Worm (Caenorhabditis elegans) whole organism, mixed stage, embryonic: ENCODE measurements around the gene srlf-21.

Experiments
- M03D4.4 ChIP-seq: sonication (generic microtip); optimal IDR thresholded peaks from 2 replicates; lab custom pipeline; 2017; ENCODE audit warnings: mild to moderate bottlenecking, missing genetic modification characterization, missing compliant biosample characterization
- bed-3 ChIP-seq: fragments of 200-800 bp; sonication (Bioruptor generic); optimal IDR thresholded peaks from 3 replicates; lab custom pipeline; 2018; ENCODE audit warnings: mild to moderate bottlenecking, missing genetic modification characterization, moderate library complexity, missing compliant biosample characterization
- blmp-1 ChIP-seq: fragments of 150-350 bp; optimal IDR thresholded peaks from 2 replicates; lab custom pipeline; 2014; ENCODE audit warnings: missing biosample characterization, missing genetic modification characterization
- ceh-39 ChIP-seq: fragments of 150-350 bp; optimal IDR thresholded peaks from 2 replicates; lab custom pipeline; 2014; ENCODE audit warnings: missing biosample characterization, missing genetic modification characterization
- ceh-43 ChIP-seq: fragments of 200-800 bp; sonication (Bioruptor generic); optimal IDR thresholded peaks from 2 replicates; lab custom pipeline; 2018; ENCODE audit warnings: mild to moderate bottlenecking, missing genetic modification characterization, moderate library complexity, missing compliant biosample characterization
- ceh-83 ChIP-seq: fragments of 200-800 bp; sonication (Bioruptor generic); optimal IDR thresholded peaks from 2 replicates; lab custom pipeline; 2018; ENCODE audit warnings: mild to moderate bottlenecking, missing genetic modification characterization, missing compliant biosample characterization
- ces-1 ChIP-seq: fragments of 150-350 bp; optimal IDR thresholded peaks from 2 replicates; lab custom pipeline; 2014; ENCODE audit warnings: missing biosample characterization, missing genetic modification reagents, missing genetic modification characterization
- cnd-1 ChIP-seq: fragments of 200-800 bp; sonication (Bioruptor generic); optimal IDR thresholded peaks from 2 replicates; lab custom pipeline; 2018; ENCODE audit warnings: mild to moderate bottlenecking, missing genetic modification characterization, missing compliant biosample characterization
- drap-1 ChIP-seq: fragments of 200-800 bp; sonication (Bioruptor generic); optimal IDR thresholded peaks from 3 replicates; lab custom pipeline; 2018; ENCODE audit warnings: mild to moderate bottlenecking, missing genetic modification characterization, missing compliant biosample characterization
- elt-1 ChIP-seq: sonication (generic microtip); optimal IDR thresholded peaks from 2 replicates; lab custom pipeline; 2017; ENCODE audit warnings: missing genetic modification characterization, mild to moderate bottlenecking, missing compliant biosample characterization, antibody characterized with exemption, moderate library complexity, borderline replicate concordance; ENCODE audit not compliant: insufficient read depth
- elt-3 ChIP-seq: fragments of 150-350 bp; optimal IDR thresholded peaks from 2 replicates; lab custom pipeline; 2014; ENCODE audit warnings: missing biosample characterization, missing genetic modification characterization
- flh-1 ChIP-seq: fragments of 200-800 bp; sonication (Bioruptor generic); optimal IDR thresholded peaks from 2 replicates; lab custom pipeline; 2018; ENCODE audit warnings: mild to moderate bottlenecking, missing genetic modification characterization, moderate library complexity, missing compliant biosample characterization
- ham-2 ChIP-seq: fragments of 200-800 bp; sonication (Bioruptor generic); optimal IDR thresholded peaks from 2 replicates; lab custom pipeline; 2018; ENCODE audit warnings: mild to moderate bottlenecking, missing genetic modification characterization, missing compliant biosample characterization
- hlh-1 ChIP-seq: fragments of 150-350 bp; optimal IDR thresholded peaks from 2 replicates; lab custom pipeline; 2014; ENCODE audit warnings: missing biosample characterization, missing genetic modification reagents, missing genetic modification characterization
- lin-13 ChIP-seq: fragments of 150-350 bp; optimal IDR thresholded peaks from 2 replicates; lab custom pipeline; 2014; ENCODE audit warnings: missing biosample characterization, missing genetic modification characterization
- lin-32 ChIP-seq: fragments of 200-800 bp; sonication (Bioruptor generic); optimal IDR thresholded peaks from 2 replicates; lab custom pipeline; 2018; ENCODE audit warnings: mild to moderate bottlenecking, missing genetic modification characterization, missing compliant biosample characterization
- lsy-2 ChIP-seq: fragments of 150-350 bp; optimal IDR thresholded peaks from 2 replicates; lab custom pipeline; 2014; ENCODE audit warnings: missing biosample characterization, missing genetic modification characterization
- mab-5 ChIP-seq: fragments of 150-350 bp; optimal IDR thresholded peaks from 2 replicates; lab custom pipeline; 2014; ENCODE audit warnings: missing biosample characterization, missing genetic modification characterization
- mep-1 ChIP-seq: fragments of 150-350 bp; optimal IDR thresholded peaks from 2 replicates; lab custom pipeline; 2017; ENCODE audit warnings: missing biosample characterization, missing genetic modification reagents, missing genetic modification characterization, inconsistent platforms
- mls-2 ChIP-seq: sonication (generic microtip); optimal IDR thresholded peaks from 2 replicates; lab custom pipeline; 2016; ENCODE audit warnings: mild to moderate bottlenecking, missing genetic modification characterization, moderate library complexity, missing compliant biosample characterization
- nhr-12 ChIP-seq: fragments of 150-350 bp; optimal IDR thresholded peaks from 2 replicates; lab custom pipeline; 2014; ENCODE audit warnings: missing biosample characterization, missing genetic modification characterization
- nhr-2 ChIP-seq: fragments of 150-350 bp; optimal IDR thresholded peaks from 2 replicates; lab custom pipeline; 2014; ENCODE audit warnings: missing biosample characterization, missing genetic modification characterization
- nhr-237 ChIP-seq: fragments of 150-350 bp; optimal IDR thresholded peaks from 2 replicates; lab custom pipeline; 2014; ENCODE audit warnings: missing biosample characterization, missing genetic modification characterization
- nhr-28 ChIP-seq: fragments of 150-350 bp; optimal IDR thresholded peaks from 2 replicates; lab custom pipeline; 2014; ENCODE audit warnings: missing biosample characterization, missing genetic modification characterization
- nhr-76 ChIP-seq: sonication (generic microtip); optimal IDR thresholded peaks from 2 replicates; lab custom pipeline; 2017; ENCODE audit warnings: missing biosample characterization, missing genetic modification characterization
- pha-4 ChIP-seq: fragments of 150-350 bp; optimal IDR thresholded peaks from 2 replicates; lab custom pipeline; 2018; ENCODE audit warnings: missing biosample characterization, missing genetic modification reagents, missing genetic modification characterization
- sem-2 ChIP-seq: fragments of 200-800 bp; sonication (Bioruptor generic); optimal IDR thresholded peaks from 2 replicates; lab custom pipeline; 2018; ENCODE audit warnings: mild to moderate bottlenecking, missing genetic modification characterization, missing compliant biosample characterization
- snpc-4 ChIP-seq: fragments of 150-350 bp; optimal IDR thresholded peaks from 2 replicates; lab custom pipeline; 2014; ENCODE audit warnings: missing biosample characterization, missing genetic modification characterization
- sptf-1 ChIP-seq: sonication (generic microtip); optimal IDR thresholded peaks from 2 replicates; lab custom pipeline; 2017; ENCODE audit warnings: mild to moderate bottlenecking, missing genetic modification characterization, moderate library complexity, missing compliant biosample characterization
- tbx-8 ChIP-seq: fragments of 200-800 bp; sonication (Bioruptor generic); optimal IDR thresholded peaks from 2 replicates; lab custom pipeline; 2018; ENCODE audit warnings: mild to moderate bottlenecking, missing genetic modification characterization, moderate library complexity, missing compliant biosample characterization
- unc-120 ChIP-seq: sonication (generic microtip); optimal IDR thresholded peaks from 2 replicates; lab custom pipeline; 2017; ENCODE audit warnings: missing genetic modification characterization, missing compliant biosample characterization; ENCODE audit not compliant: poor library complexity, severe bottlenecking
- unc-39 ChIP-seq: fragments of 150-350 bp; optimal IDR thresholded peaks from 2 replicates; lab custom pipeline; 2014; ENCODE audit warnings: missing biosample characterization, missing genetic modification characterization
- unc-62 ChIP-seq: fragments of 150-350 bp; optimal IDR thresholded peaks from 2 replicates; lab custom pipeline; 2014; ENCODE audit warnings: missing biosample characterization, missing genetic modification reagents, missing genetic modification characterization
- zip-8 ChIP-seq: fragments of 150-350 bp; optimal IDR thresholded peaks from 2 replicates; lab custom pipeline; 2014; ENCODE audit warnings: missing biosample characterization, missing genetic modification characterization
- ztf-11 ChIP-seq: fragments of 150-350 bp; optimal IDR thresholded peaks from 2 replicates; lab custom pipeline; 2014; ENCODE audit warnings: missing biosample characterization, missing genetic modification characterization

srlf-21 gene

ce11 chrV:904232-904983, 14.1 kb upstream of the srlf-21 start, which contains the start of gene trm-2A:
Gene trm-2A (plus strand): TSS chrV:904963.
- TF ChIP-seq zip-8 (tag; lab: Kevin White, UChicago) (no peak), elt-1 (tag; lab: Kevin White, UChicago) (no peak), mep-1 (tag; lab: Kevin White, UChicago) (peak; percentile 81), flh-1 (GFP tag; lab: Kevin White, UChicago) (no peak), lin-13 (tag; lab: Kevin White, UChicago) (peak; percentile 59), lin-32 (GFP tag; lab: Kevin White, UChicago) (no peak), ceh-43 (GFP tag; lab: Kevin White, UChicago) (no peak), M03D4.4 (tag; lab: Kevin White, UChicago) (no peak), blmp-1 (tag; lab: Kevin White, UChicago) (no peak), ceh-39 (tag; lab: Kevin White, UChicago) (peak; percentile 38), nhr-237 (tag; lab: Kevin White, UChicago) (peak; percentile 37), pha-4 (peak; percentile 63), mls-2 (tag; lab: Kevin White, UChicago) (no peak), tbx-8 (no peak), elt-3 (tag; lab: Kevin White, UChicago) (no peak), ces-1 (peak; percentile 50), lsy-2 (tag; lab: Kevin White, UChicago) (peak; percentile 51), unc-62 (GFP tag; lab: Kevin White, UChicago) (no peak), drap-1 (GFP tag; lab: Kevin White, UChicago) (no peak), nhr-2 (tag; lab: Kevin White, UChicago) (no peak), sem-2 (GFP tag; lab: Kevin White, UChicago) (no peak), sptf-1 (tag; lab: Kevin White, UChicago) (no peak), snpc-4 (tag; lab: Kevin White, UChicago) (no peak), nhr-28 (tag; lab: Kevin White, UChicago) (no peak), nhr-76 (tag; lab: Kevin White, UChicago) (no peak), ceh-83 (GFP tag; lab: Kevin White, UChicago) (no peak), cnd-1 (tag; lab: Kevin White, UChicago) (no peak), unc-120 (tag; lab: Kevin White, UChicago) (peak; percentile 4), bed-3 (no peak), unc-39 (tag; lab: Kevin White, UChicago) (no peak), hlh-1 (tag; lab: Kevin White, UChicago) (peak; percentile 17), nhr-12 (no peak), ham-2 (GFP tag; lab: Kevin White, UChicago) (no peak), mab-5 (tag; lab: Kevin White, UChicago) (no peak), ztf-11 (no peak)

- TF ChIP-seq blmp-1 (tag; lab: Kevin White, UChicago) (no peak), elt-1 (tag; lab: Kevin White, UChicago) (no peak), cnd-1 (tag; lab: Kevin White, UChicago) (no peak), sptf-1 (tag; lab: Kevin White, UChicago) (no peak), nhr-237 (tag; lab: Kevin White, UChicago) (no peak), lsy-2 (tag; lab: Kevin White, UChicago) (no peak), drap-1 (GFP tag; lab: Kevin White, UChicago) (no peak), unc-62 (GFP tag; lab: Kevin White, UChicago) (no peak), nhr-76 (tag; lab: Kevin White, UChicago) (no peak), flh-1 (GFP tag; lab: Kevin White, UChicago) (no peak), elt-3 (tag; lab: Kevin White, UChicago) (no peak), ham-2 (GFP tag; lab: Kevin White, UChicago) (no peak), nhr-2 (tag; lab: Kevin White, UChicago) (no peak), nhr-12 (no peak), unc-39 (tag; lab: Kevin White, UChicago) (no peak), lin-32 (GFP tag; lab: Kevin White, UChicago) (no peak)
- TF ChIP-seq, all 35 proteins: peak for 0
Measured at ce11 chrV:903460-903859, 13.1 kb upstream of the srlf-21 start, which contains the start of gene fmo-5. Gene fmo-5 (minus strand): TSS chrV:903665.
